Worm (Caenorhabditis elegans) whole organism, L2 larva: ENCODE results near the gene Y54G2A.76.

Experiments
- fos-1 ChIP-seq: fragments of 150-350 bp; optimal IDR thresholded peaks from 2 replicates; lab custom pipeline; 2014; ENCODE audit warnings: missing biosample characterization, missing genetic modification characterization
- nhr-12 ChIP-seq: fragments of 150-350 bp; optimal IDR thresholded peaks from 2 replicates; lab custom pipeline; 2014; ENCODE audit warnings: missing biosample characterization, missing genetic modification characterization
- snpc-4 ChIP-seq: fragments of 150-350 bp; optimal IDR thresholded peaks from 2 replicates; lab custom pipeline; 2014; ENCODE audit warnings: missing biosample characterization, missing genetic modification characterization
- ztf-4 ChIP-seq: fragments of 150-350 bp; optimal IDR thresholded peaks from 2 replicates; lab custom pipeline; 2014; ENCODE audit warnings: missing biosample characterization, missing genetic modification characterization

- TF ChIP-seq snpc-4 (no peak), ztf-4 (tag; lab: Kevin White, UChicago) (no peak), fos-1 (tag; lab: Kevin White, UChicago) (no peak), nhr-12 (tag; lab: Kevin White, UChicago) (no peak)
Measured at ce11 chrIV:2775992-2776630, 33.1 kb upstream of the Y54G2A.76 start.
